Worm (Caenorhabditis elegans) whole organism, L3 larva: ENCODE data around the gene cdk-5.

Source experiments
- lin-39 ChIP-seq: fragments of 150-350 bp; optimal IDR thresholded peaks from 2 replicates; lab custom pipeline; 2018; ENCODE audit warnings: missing biosample characterization, missing genetic modification reagents, missing genetic modification characterization
- mdl-1 ChIP-seq: fragments of 150-350 bp; optimal IDR thresholded peaks from 2 replicates; lab custom pipeline; 2014; ENCODE audit warnings: missing biosample characterization, missing genetic modification characterization
- pqm-1 ChIP-seq: fragments of 150-350 bp; optimal IDR thresholded peaks from 2 replicates; lab custom pipeline; 2017; ENCODE audit warnings: missing biosample characterization, missing genetic modification characterization, inconsistent platforms

DNA sequence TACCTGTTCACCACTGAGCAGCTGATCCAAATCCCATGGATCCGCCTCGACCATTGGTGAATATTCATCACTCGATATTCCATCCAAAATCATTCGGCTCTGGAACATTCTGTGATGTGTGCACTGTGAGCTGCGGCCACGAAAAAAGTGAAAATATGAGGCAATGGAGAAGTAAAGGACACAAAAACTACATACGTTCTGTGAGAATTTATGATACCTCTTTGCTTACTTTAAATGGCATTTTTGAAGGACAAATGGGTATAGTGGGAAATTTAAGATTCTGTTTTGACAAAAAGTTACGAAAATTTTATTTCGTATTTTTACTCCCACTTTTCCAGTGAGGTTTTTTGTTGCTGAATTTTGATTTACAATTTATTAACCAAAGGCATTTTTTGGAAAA is 26.2 kb upstream of the cdk-5 start, which contains the start of gene twk-40:
- no peak for TF ChIP-seq lin-39
- no peak for TF ChIP-seq mdl-1 (tag; lab: Kevin White, UChicago)
- TF ChIP-seq pqm-1 (tag; lab: Kevin White, UChicago): no peak
